Fruit fly (Drosophila melanogaster): ENCODE results near the gene Mi-2.

dm6 chr3L:19898547-19899282 is 11.3 kb downstream of the Mi-2 start:
- peak; percentile 17 for TF ChIP-seq psq (GFP tag; optimal IDR thresholded peaks at IDR 0.05)
- TF ChIP-seq h (GFP tag; optimal IDR thresholded peaks at IDR 0.05), result no peak

Measured in whole organism, wandering third instar larva.